Worm (Caenorhabditis elegans) whole organism, mixed stage, embryonic: ENCODE data around the gene rpn-12.

Experiments
- blmp-1 ChIP-seq: fragments of 150-350 bp; optimal IDR thresholded peaks from 2 replicates; lab custom pipeline; 2014; ENCODE audit warnings: missing biosample characterization, missing genetic modification characterization
- ces-1 ChIP-seq: fragments of 150-350 bp; optimal IDR thresholded peaks from 2 replicates; lab custom pipeline; 2014; ENCODE audit warnings: missing biosample characterization, missing genetic modification reagents, missing genetic modification characterization
- cnd-1 ChIP-seq: fragments of 200-800 bp; sonication (Bioruptor generic); optimal IDR thresholded peaks from 2 replicates; lab custom pipeline; 2018; ENCODE audit warnings: mild to moderate bottlenecking, missing genetic modification characterization, missing compliant biosample characterization
- elt-1 ChIP-seq: sonication (generic microtip); optimal IDR thresholded peaks from 2 replicates; lab custom pipeline; 2017; ENCODE audit warnings: missing genetic modification characterization, mild to moderate bottlenecking, missing compliant biosample characterization, antibody characterized with exemption, moderate library complexity, borderline replicate concordance; ENCODE audit not compliant: insufficient read depth
- hlh-1 ChIP-seq: fragments of 150-350 bp; optimal IDR thresholded peaks from 2 replicates; lab custom pipeline; 2014; ENCODE audit warnings: missing biosample characterization, missing genetic modification reagents, missing genetic modification characterization
- lin-13 ChIP-seq: fragments of 150-350 bp; optimal IDR thresholded peaks from 2 replicates; lab custom pipeline; 2014; ENCODE audit warnings: missing biosample characterization, missing genetic modification characterization
- nhr-12 ChIP-seq: fragments of 150-350 bp; optimal IDR thresholded peaks from 2 replicates; lab custom pipeline; 2014; ENCODE audit warnings: missing biosample characterization, missing genetic modification characterization
- nhr-237 ChIP-seq: fragments of 150-350 bp; optimal IDR thresholded peaks from 2 replicates; lab custom pipeline; 2014; ENCODE audit warnings: missing biosample characterization, missing genetic modification characterization
- unc-62 ChIP-seq: fragments of 150-350 bp; optimal IDR thresholded peaks from 2 replicates; lab custom pipeline; 2014; ENCODE audit warnings: missing biosample characterization, missing genetic modification reagents, missing genetic modification characterization
- ztf-11 ChIP-seq: fragments of 150-350 bp; optimal IDR thresholded peaks from 2 replicates; lab custom pipeline; 2014; ENCODE audit warnings: missing biosample characterization, missing genetic modification characterization

- TF ChIP-seq elt-1 (tag; lab: Kevin White, UChicago) = no peak
- no peak for TF ChIP-seq hlh-1 (tag; lab: Kevin White, UChicago)
- TF ChIP-seq ztf-11 (tag; lab: Kevin White, UChicago) = no peak
- no peak for TF ChIP-seq nhr-237 (tag; lab: Kevin White, UChicago)
- no peak for TF ChIP-seq unc-62
- TF ChIP-seq cnd-1 = no peak
- no peak for TF ChIP-seq blmp-1 (tag; lab: Kevin White, UChicago)
- TF ChIP-seq nhr-12 (tag; lab: Kevin White, UChicago) = no peak
- TF ChIP-seq lin-13 = no peak
- TF ChIP-seq ces-1 = no peak
These were observed 25.0 kb upstream of the rpn-12 start for ce11 chrII:11627904-11628303.
